Worm (Caenorhabditis elegans) whole organism, L4 larva: ENCODE results near the gene Y39H10A.1.

Experiments used
- nhr-77 ChIP-seq: fragments of 150-350 bp; optimal IDR thresholded peaks from 2 replicates; lab custom pipeline; 2014; ENCODE audit warnings: missing biosample characterization, missing genetic modification characterization
- snpc-4 ChIP-seq: fragments of 150-350 bp; optimal IDR thresholded peaks from 2 replicates; lab custom pipeline; 2014; ENCODE audit warnings: missing biosample characterization, missing genetic modification characterization

DNA sequence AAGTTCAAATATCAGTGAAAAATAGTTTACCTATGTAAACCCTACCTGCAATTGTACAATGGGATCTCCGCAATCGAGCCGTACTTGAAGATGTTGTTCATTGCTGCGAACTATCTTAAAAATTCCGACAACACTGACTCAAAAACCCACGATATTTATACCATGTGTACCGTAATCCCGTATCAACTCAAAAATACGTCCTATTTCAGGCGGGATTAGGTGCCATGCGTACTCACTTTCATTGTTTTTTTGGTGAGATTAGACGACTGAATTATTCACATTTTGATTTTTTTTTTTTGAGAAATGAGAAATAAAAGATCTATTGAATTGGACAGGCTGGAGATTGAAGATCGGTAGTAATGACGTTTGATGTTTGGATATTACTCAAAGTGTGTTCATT, 33.4 kb downstream of the Y39H10A.1 start, which contains the start of gene srt-30:
- no peak for TF ChIP-seq nhr-77 (tag; lab: Kevin White, UChicago)
- TF ChIP-seq snpc-4 (tag; lab: Kevin White, UChicago), result no peak
